Worm (Caenorhabditis elegans) whole organism, L1 larva: ENCODE measurements around the gene sra-26.

Source experiments
- C04F5.9 ChIP-seq: sonication (generic microtip); optimal IDR thresholded peaks from 2 replicates; lab custom pipeline; 2016; ENCODE audit warnings: missing genetic modification characterization, missing compliant biosample characterization
- C16A3.4 ChIP-seq: fragments of 150-350 bp; optimal IDR thresholded peaks from 2 replicates; lab custom pipeline; 2014; ENCODE audit warnings: missing biosample characterization, missing genetic modification characterization
- C34B4.2 ChIP-seq: sonication (generic microtip); optimal IDR thresholded peaks from 2 replicates; lab custom pipeline; 2017; ENCODE audit warnings: mild to moderate bottlenecking, missing genetic modification characterization, missing compliant biosample characterization
- F16B12.6 ChIP-seq: fragments of 150-350 bp; optimal IDR thresholded peaks from 2 replicates; lab custom pipeline; 2014; ENCODE audit warnings: missing biosample characterization, missing genetic modification characterization
- alr-1 ChIP-seq: fragments of 200-800 bp; sonication (Bioruptor generic); optimal IDR thresholded peaks from 2 replicates; lab custom pipeline; 2018; ENCODE audit warnings: borderline replicate concordance, mild to moderate bottlenecking, missing genetic modification characterization, missing compliant biosample characterization
- ceh-63 ChIP-seq: fragments of 200-800 bp; sonication (Bioruptor generic); optimal IDR thresholded peaks from 2 replicates; lab custom pipeline; 2018; ENCODE audit warnings: mild to moderate bottlenecking, missing genetic modification characterization, missing compliant biosample characterization
- ceh-82 ChIP-seq, 3 experiments: fragments of 150-350 bp in 1 of 3; sonication (generic microtip) in 2 of 3; optimal IDR thresholded peaks; 2 replicates each; lab custom pipeline; 2014 to 2017; ENCODE audit warnings: missing biosample characterization in 3 of 3, missing genetic modification characterization in 3 of 3
- ceh-88 ChIP-seq: fragments of 200-800 bp; sonication (Bioruptor generic); IDR thresholded peaks from 2 replicates; pipeline ENCODE4 v1.3.6; 2022; ENCODE audit warnings: missing genetic modification characterization, missing compliant biosample characterization
- ceh-90 ChIP-seq: sonication (generic microtip); optimal IDR thresholded peaks from 2 replicates; lab custom pipeline; 2016; ENCODE audit warnings: missing genetic modification characterization, missing compliant biosample characterization
- ces-1 ChIP-seq: fragments of 150-350 bp; optimal IDR thresholded peaks from 2 replicates; lab custom pipeline; 2014; ENCODE audit warnings: missing biosample characterization, missing genetic modification reagents, missing genetic modification characterization
- dsc-1 ChIP-seq: sonication (generic microtip); optimal IDR thresholded peaks from 2 replicates; lab custom pipeline; 2016; ENCODE audit warnings: mild to moderate bottlenecking, missing genetic modification characterization, missing compliant biosample characterization
- efl-1 ChIP-seq, 4 experiments: fragments of 150-350 bp; optimal IDR thresholded peaks in 3 of 4; peaks in 1 of 4; 1 replicate in 1 of 4; 2 replicates in 3 of 4; lab custom pipeline; 2014; ENCODE audit warnings: missing biosample characterization in 2 of 4, missing genetic modification characterization in 2 of 4, missing genetic modification reagents in 2 of 4
- efl-3 ChIP-seq: fragments of 200-800 bp; sonication (Bioruptor generic); optimal IDR thresholded peaks from 2 replicates; lab custom pipeline; 2018; ENCODE audit warnings: mild to moderate bottlenecking, missing genetic modification characterization, missing compliant biosample characterization
- egl-13 ChIP-seq: sonication (generic microtip); optimal IDR thresholded peaks from 2 replicates; lab custom pipeline; 2016; ENCODE audit warnings: missing genotype, missing genetic modification reagents, missing genetic modification characterization, missing compliant biosample characterization
- egl-27 ChIP-seq, 2 experiments: fragments of 150-350 bp in 1 of 2; sonication (generic microtip); optimal IDR thresholded peaks; 3 replicates each; lab custom pipeline; 2017 to 2018; ENCODE audit warnings: missing biosample characterization in 2 of 2, missing genetic modification characterization in 2 of 2, missing genetic modification reagents in 2 of 2
- elt-2 ChIP-seq: sonication (generic microtip); optimal IDR thresholded peaks from 2 replicates; lab custom pipeline; 2016; ENCODE audit warnings: missing genetic modification characterization, mild to moderate bottlenecking, inconsistent platforms, missing compliant biosample characterization, missing genetic modification reagents
- fkh-8 ChIP-seq: sonication (generic microtip); optimal IDR thresholded peaks from 2 replicates; lab custom pipeline; 2016; ENCODE audit warnings: mild to moderate bottlenecking, missing genetic modification characterization, missing compliant biosample characterization
- fos-1 ChIP-seq: fragments of 150-350 bp; optimal IDR thresholded peaks from 2 replicates; lab custom pipeline; 2014; ENCODE audit warnings: missing biosample characterization, missing genetic modification characterization
- lin-13 ChIP-seq: fragments of 150-350 bp; optimal IDR thresholded peaks from 2 replicates; lab custom pipeline; 2014; ENCODE audit warnings: missing biosample characterization, missing genetic modification reagents, missing genetic modification characterization
- lin-35 ChIP-seq, 2 experiments: fragments of 150-350 bp; optimal IDR thresholded peaks; 2 replicates each; lab custom pipeline; 2014; ENCODE audit warnings: missing biosample characterization in 2 of 2, missing genetic modification characterization in 2 of 2, missing genetic modification reagents in 2 of 2
- mdl-1 ChIP-seq, 2 experiments: fragments of 150-350 bp; optimal IDR thresholded peaks; 2 replicates each; lab custom pipeline; 2014 to 2017; ENCODE audit warnings: missing biosample characterization in 2 of 2, missing genetic modification characterization in 2 of 2, inconsistent platforms in 1 of 2
- nhr-12 ChIP-seq: sonication (generic microtip); optimal IDR thresholded peaks from 2 replicates; lab custom pipeline; 2017; ENCODE audit warnings: missing biosample characterization, missing genetic modification characterization
- nhr-20 ChIP-seq: sonication (generic microtip); optimal IDR thresholded peaks from 2 replicates; lab custom pipeline; 2016; ENCODE audit warnings: mild to moderate bottlenecking, missing genetic modification characterization, missing compliant biosample characterization
- nhr-28 ChIP-seq: fragments of 150-350 bp; optimal IDR thresholded peaks from 2 replicates; lab custom pipeline; 2014; ENCODE audit warnings: missing biosample characterization, missing genetic modification characterization
- nhr-84 ChIP-seq: sonication (generic microtip); optimal IDR thresholded peaks from 2 replicates; lab custom pipeline; 2017; ENCODE audit warnings: missing biosample characterization, missing genetic modification characterization
- pax-3 ChIP-seq: fragments of 200-800 bp; sonication (Bioruptor generic); optimal IDR thresholded peaks from 2 replicates; lab custom pipeline; 2018; ENCODE audit warnings: mild to moderate bottlenecking, missing genetic modification characterization, moderate library complexity, missing compliant biosample characterization
- pqm-1 ChIP-seq: sonication (generic microtip); optimal IDR thresholded peaks from 3 replicates; lab custom pipeline; 2017; ENCODE audit warnings: missing biosample characterization, missing genetic modification characterization
- tlp-1 ChIP-seq: fragments of 150-350 bp; optimal IDR thresholded peaks from 2 replicates; lab custom pipeline; 2014; ENCODE audit warnings: missing biosample characterization, missing genetic modification characterization
- unc-30 ChIP-seq: sonication (generic microtip); optimal IDR thresholded peaks from 2 replicates; lab custom pipeline; 2017; ENCODE audit warnings: missing biosample characterization, missing genetic modification characterization
- unc-86 ChIP-seq: sonication (generic microtip); optimal IDR thresholded peaks from 2 replicates; lab custom pipeline; 2016; ENCODE audit warnings: missing genetic modification characterization, missing compliant biosample characterization
- ztf-11 ChIP-seq, 2 experiments: sonication (generic microtip); optimal IDR thresholded peaks; 2 replicates each; lab custom pipeline; 2016 to 2017; ENCODE audit warnings: missing genetic modification characterization in 2 of 2, missing biosample characterization in 1 of 2, missing compliant biosample characterization in 1 of 2
- ztf-4 ChIP-seq: fragments of 150-350 bp; optimal IDR thresholded peaks from 2 replicates; lab custom pipeline; 2014; ENCODE audit warnings: missing biosample characterization, missing genetic modification characterization

Gene sra-26

ce11 chrII:6663799-6664198 is 12.2 kb upstream of the sra-26 start:
- TF ChIP-seq efl-3 (no peak), unc-86 (tag; lab: Kevin White, UChicago) (no peak), fkh-8 (tag; lab: Kevin White, UChicago) (no peak), ceh-63 (GFP tag; lab: Kevin White, UChicago) (no peak), C16A3.4 (tag; lab: Kevin White, UChicago) (no peak), unc-30 (tag; lab: Kevin White, UChicago) (no peak), nhr-12 (no peak), F16B12.6 (tag; lab: Kevin White, UChicago) (no peak), egl-13 (tag; lab: Kevin White, UChicago) (no peak), ceh-82 (tag; optimal IDR thresholded peaks at IDR 0.05; lab: Kevin White, UChicago) (no peak)

ce11 chrII:6661211-6661610 is 9.6 kb upstream of the sra-26 start, which contains the start of gene T19D12.2:
Gene T19D12.2, plus strand, starts transcription at chrII:6661335.
- no peak for TF ChIP-seq nhr-84
- TF ChIP-seq elt-2 (tag; lab: Kevin White, UChicago) = peak; percentile 39
- TF ChIP-seq tlp-1 (tag; lab: Kevin White, UChicago) = peak; percentile 4
- no peak for TF ChIP-seq egl-27 (tag; optimal IDR thresholded peaks at IDR 0.05; lab: Kevin White, UChicago)
- TF ChIP-seq fos-1 (tag; lab: Kevin White, UChicago) = no peak
- no peak for TF ChIP-seq C04F5.9 (tag; lab: Kevin White, UChicago)
- no peak for TF ChIP-seq pqm-1 (tag; lab: Kevin White, UChicago)

- no peak for TF ChIP-seq alr-1 (tag; lab: Kevin White, UChicago)
- TF ChIP-seq lin-35 (GFP tag; optimal IDR thresholded peaks at IDR 0.05; lab: Kevin White, UChicago) = no peak
- no peak for TF ChIP-seq nhr-20 (tag; lab: Kevin White, UChicago)
- TF ChIP-seq efl-3 = no peak
- no peak for TF ChIP-seq ztf-4
- no peak for TF ChIP-seq lin-13
- no peak for TF ChIP-seq C34B4.2 (tag; lab: Kevin White, UChicago)
- no peak for TF ChIP-seq ces-1 (GFP tag; lab: Kevin White, UChicago)
- TF ChIP-seq pax-3 (tag; lab: Kevin White, UChicago) = no peak
- no peak for TF ChIP-seq fos-1 (tag; lab: Kevin White, UChicago)
- TF ChIP-seq ceh-88 = no peak
- TF ChIP-seq ceh-90 (tag; lab: Kevin White, UChicago) = no peak
- no peak for TF ChIP-seq C04F5.9 (tag; lab: Kevin White, UChicago)
These were observed 7.1 kb upstream of the sra-26 start, which contains the start of gene T19D12.10 for ce11 chrII:6658766-6659165. Gene T19D12.10, minus strand, starts transcription at chrII:6658866.

ce11 chrII:6654284-6654683 is 2.7 kb upstream of the sra-26 start, which contains the start of gene T19D12.9:
Gene T19D12.9, minus strand, starts transcription at chrII:6654384.
- no peak for TF ChIP-seq elt-2 (tag; lab: Kevin White, UChicago)
- TF ChIP-seq efl-1 (optimal IDR thresholded peaks at IDR 0.05; lab: Kevin White, UChicago) = no peak
- peak in 1 of 2 experiments; percentile 10 for TF ChIP-seq efl-1 (GFP tag; optimal IDR thresholded peaks at IDR 0.05 in 1 of 2; lab: Kevin White, UChicago)
- TF ChIP-seq, all 84 proteins: peak for 1

- TF ChIP-seq elt-2 (tag; lab: Kevin White, UChicago) (no peak), mdl-1 (tag; optimal IDR thresholded peaks at IDR 0.05; lab: Kevin White, UChicago) (no peak), unc-86 (tag; lab: Kevin White, UChicago) (no peak)
- TF ChIP-seq, all 84 proteins: peak for 0
These were observed 2.6 kb downstream of the sra-26 start, which contains the start of gene oig-8 for ce11 chrII:6649026-6649425. Gene oig-8, minus strand, starts transcription at chrII:6649126.

ce11 chrII:6646903-6647302 is 4.7 kb downstream of the sra-26 start:
- no peak for TF ChIP-seq efl-1 (optimal IDR thresholded peaks at IDR 0.05; lab: Kevin White, UChicago)
- TF ChIP-seq efl-1 (GFP tag; optimal IDR thresholded peaks at IDR 0.05 in 1 of 2; lab: Kevin White, UChicago) = peak in 1 of 2 experiments; percentile 5
- TF ChIP-seq nhr-28 (tag; lab: Kevin White, UChicago) = no peak
- TF ChIP-seq dsc-1 (tag; lab: Kevin White, UChicago) = peak; percentile 63
- TF ChIP-seq ztf-11 (tag; optimal IDR thresholded peaks at IDR 0.05; lab: Kevin White, UChicago) = no peak
